Fruit fly (Drosophila melanogaster) whole organism, embryonic: Measurements from ENCODE around the gene CG6067.

Source experiments
- Atf3 ChIP-seq: fragments of 200-800 bp; sonication (Bioruptor generic); optimal IDR thresholded peaks from 3 replicates; lab custom pipeline; 2016; ENCODE audit warnings: missing biosample characterization, missing genetic modification characterization
- CG10543 ChIP-seq: fragments of 200-800 bp; sonication (Bioruptor generic); optimal IDR thresholded peaks from 3 replicates; lab custom pipeline; 2017; ENCODE audit warnings: missing biosample characterization, mild to moderate bottlenecking, missing genetic modification characterization, moderate library complexity
- CG11504 ChIP-seq: fragments of 200-800 bp; sonication (Bioruptor generic); optimal IDR thresholded peaks from 3 replicates; lab custom pipeline; 2019; ENCODE audit warnings: missing biosample characterization, mild to moderate bottlenecking, missing genetic modification characterization, moderate library complexity
- CG14441 ChIP-seq: fragments of 200-800 bp; sonication (Bioruptor generic); IDR thresholded peaks from 2 replicates; pipeline ENCODE4 v1.3.6; 2022; ENCODE audit warnings: missing biosample characterization, missing genetic modification characterization
- CG15011 ChIP-seq: fragments of 200-800 bp; sonication (Bioruptor generic); optimal IDR thresholded peaks from 3 replicates; lab custom pipeline; 2018; ENCODE audit warnings: missing biosample characterization, mild to moderate bottlenecking, missing genetic modification characterization
- CG15696 ChIP-seq: fragments of 200-800 bp; sonication (Bioruptor generic); optimal IDR thresholded peaks from 2 replicates; lab custom pipeline; 2019; ENCODE audit warnings: missing biosample characterization, mild to moderate bottlenecking, missing genetic modification characterization, moderate library complexity
- CG17568 ChIP-seq: fragments of 200-800 bp; sonication (Bioruptor generic); optimal IDR thresholded peaks from 2 replicates; lab custom pipeline; 2018; ENCODE audit warnings: missing biosample characterization, mild to moderate bottlenecking, missing genetic modification characterization, moderate library complexity
- CG18011 ChIP-seq: fragments of 200-800 bp; sonication (Bioruptor generic); optimal IDR thresholded peaks from 2 replicates; lab custom pipeline; 2017; ENCODE audit warnings: missing biosample characterization, missing genetic modification characterization, mild to moderate bottlenecking, moderate library complexity, missing genotype
- CG18262 ChIP-seq: fragments of 200-800 bp; optimal IDR thresholded peaks from 3 replicates; lab custom pipeline; 2019; ENCODE audit warnings: missing biosample characterization, mild to moderate bottlenecking, missing genetic modification characterization, moderate library complexity
- CG2120 ChIP-seq: fragments of 200-800 bp; sonication (Bioruptor generic); optimal IDR thresholded peaks from 3 replicates; lab custom pipeline; 2016; ENCODE audit warnings: missing biosample characterization, missing genetic modification characterization
- CG2202 ChIP-seq: fragments of 200-800 bp; sonication (Bioruptor generic); optimal IDR thresholded peaks from 2 replicates; lab custom pipeline; 2018; ENCODE audit warnings: missing biosample characterization, mild to moderate bottlenecking, missing genetic modification characterization
- CG2678 ChIP-seq: fragments of 200-800 bp; sonication (Bioruptor generic); optimal IDR thresholded peaks from 3 replicates; lab custom pipeline; 2019; ENCODE audit warnings: missing biosample characterization, mild to moderate bottlenecking, missing genetic modification characterization, moderate library complexity
- CG31441 ChIP-seq: fragments of 200-800 bp; sonication (Bioruptor generic); IDR thresholded peaks from 2 replicates; pipeline ENCODE4 v1.3.6; 2022; ENCODE audit warnings: missing biosample characterization, missing genetic modification characterization
- CG32772 ChIP-seq: fragments of 200-800 bp; sonication (Bioruptor generic); IDR thresholded peaks from 2 replicates; pipeline ENCODE4 v1.3.6; 2022; ENCODE audit warnings: missing biosample characterization, missing genetic modification characterization
- CG34376 ChIP-seq: fragments of 200-800 bp; sonication (Bioruptor generic); optimal IDR thresholded peaks from 2 replicates; lab custom pipeline; 2018; ENCODE audit warnings: missing biosample characterization, mild to moderate bottlenecking, missing genetic modification characterization
- CG4282 ChIP-seq: fragments of 200-800 bp; sonication (Bioruptor generic); optimal IDR thresholded peaks from 2 replicates; lab custom pipeline; 2016; ENCODE audit warnings: missing biosample characterization, missing genetic modification characterization
- CG6854 ChIP-seq: fragments of 200-800 bp; sonication (Bioruptor generic); optimal IDR thresholded peaks from 3 replicates; lab custom pipeline; 2017; ENCODE audit warnings: missing biosample characterization, mild to moderate bottlenecking, missing genetic modification characterization
- CG8388 ChIP-seq: fragments of 200-800 bp; sonication (Bioruptor generic); optimal IDR thresholded peaks from 2 replicates; lab custom pipeline; 2019; ENCODE audit warnings: missing biosample characterization, mild to moderate bottlenecking, missing genetic modification characterization, moderate library complexity
- CG8765 ChIP-seq: fragments of 200-800 bp; sonication (Bioruptor generic); IDR thresholded peaks from 2 replicates; pipeline ENCODE4 v1.3.6; 2022; ENCODE audit warnings: missing biosample characterization, missing genetic modification characterization
- CG9876 ChIP-seq: fragments of 200-800 bp; sonication (Bioruptor generic); optimal IDR thresholded peaks from 2 replicates; lab custom pipeline; 2016; ENCODE audit warnings: missing biosample characterization, missing genetic modification characterization
- Chrac-16 ChIP-seq: fragments of 200-800 bp; sonication (Bioruptor generic); optimal IDR thresholded peaks from 3 replicates; lab custom pipeline; 2016; ENCODE audit warnings: missing biosample characterization, missing genetic modification characterization
- CrebB ChIP-seq: fragments of 200-800 bp; sonication (Bioruptor generic); optimal IDR thresholded peaks from 3 replicates; lab custom pipeline; 2018; ENCODE audit warnings: missing biosample characterization, mild to moderate bottlenecking, missing genetic modification characterization
- D19B ChIP-seq: fragments of 200-800 bp; sonication (Bioruptor generic); optimal IDR thresholded peaks from 2 replicates; lab custom pipeline; 2017; ENCODE audit warnings: missing biosample characterization, mild to moderate bottlenecking, missing genetic modification characterization
- Dad ChIP-seq: fragments of 200-800 bp; sonication (Bioruptor generic); optimal IDR thresholded peaks from 3 replicates; lab custom pipeline; 2016; ENCODE audit warnings: missing biosample characterization, missing genetic modification characterization
- Dp ChIP-seq: fragments of 200-800 bp; sonication (Bioruptor generic); optimal IDR thresholded peaks from 2 replicates; lab custom pipeline; 2018; ENCODE audit warnings: missing biosample characterization, mild to moderate bottlenecking, missing genetic modification characterization, moderate library complexity
- Drgx ChIP-seq: fragments of 200-800 bp; sonication (Bioruptor generic); IDR thresholded peaks from 2 replicates; pipeline ENCODE4 v1.3.6; 2022; ENCODE audit warnings: missing biosample characterization, missing genetic modification characterization
- ERR ChIP-seq: fragments of 200-800 bp; sonication (Bioruptor generic); optimal IDR thresholded peaks from 2 replicates; lab custom pipeline; 2016; ENCODE audit warnings: missing biosample characterization, missing genetic modification characterization
- HLH3B ChIP-seq: fragments of 200-800 bp; sonication (Bioruptor generic); IDR thresholded peaks from 2 replicates; pipeline ENCODE4 v1.3.6; 2022; ENCODE audit warnings: missing biosample characterization, missing genetic modification characterization
- Kr ChIP-seq: fragments of 200-800 bp; sonication (Bioruptor generic); optimal IDR thresholded peaks from 2 replicates; lab custom pipeline; 2017; ENCODE audit warnings: missing biosample characterization, mild to moderate bottlenecking, missing genetic modification characterization
- Myb ChIP-seq: fragments of 200-800 bp; sonication (Bioruptor generic); optimal IDR thresholded peaks from 2 replicates; lab custom pipeline; 2016; ENCODE audit warnings: missing biosample characterization, missing genetic modification characterization
- NfI ChIP-seq: fragments of 200-800 bp; sonication (Bioruptor generic); optimal IDR thresholded peaks from 3 replicates; lab custom pipeline; 2018; ENCODE audit warnings: missing biosample characterization, mild to moderate bottlenecking, missing genetic modification characterization, moderate library complexity
- Oaz ChIP-seq: fragments of 200-800 bp; sonication (Bioruptor generic); IDR thresholded peaks from 2 replicates; pipeline ENCODE4 v1.3.6; 2022; ENCODE audit warnings: missing biosample characterization, missing genetic modification characterization
- Ptx1 ChIP-seq: fragments of 200-800 bp; sonication (Bioruptor generic); IDR thresholded peaks from 2 replicates; pipeline ENCODE4 v1.3.6; 2022; ENCODE audit warnings: missing biosample characterization, missing genetic modification characterization
- Tbp ChIP-seq: fragments of >200 bp; optimal IDR thresholded peaks from 2 replicates; lab custom pipeline; 2018; ENCODE audit warnings: missing biosample characterization, missing genetic modification characterization
- ato ChIP-seq: fragments of 200-800 bp; sonication (Bioruptor generic); IDR thresholded peaks from 2 replicates; pipeline ENCODE4 v1.3.6; 2022; ENCODE audit warnings: missing biosample characterization, missing genetic modification characterization; ENCODE audit not compliant: partially characterized antibody
- cad ChIP-seq: fragments of >200 bp; optimal IDR thresholded peaks from 2 replicates; lab custom pipeline; 2017; ENCODE audit warnings: missing biosample characterization, missing genetic modification characterization
- disco-r ChIP-seq: fragments of 200-800 bp; sonication (Bioruptor generic); optimal IDR thresholded peaks from 2 replicates; lab custom pipeline; 2016; ENCODE audit warnings: missing biosample characterization, missing genetic modification characterization
- en ChIP-seq: fragments of 200-800 bp; sonication (Bioruptor generic); optimal IDR thresholded peaks from 2 replicates; lab custom pipeline; 2016; ENCODE audit warnings: missing biosample characterization, missing genetic modification characterization
- esg ChIP-seq: fragments of 200-800 bp; sonication (Bioruptor generic); conservative IDR thresholded peaks from 2 replicates; pipeline ENCODE4 v1.3.6; 2022; ENCODE audit warnings: missing biosample characterization, missing genetic modification characterization
- fd64A ChIP-seq: fragments of 200-800 bp; sonication (Bioruptor generic); optimal IDR thresholded peaks from 3 replicates; lab custom pipeline; 2018; ENCODE audit warnings: missing biosample characterization, mild to moderate bottlenecking, missing genetic modification characterization
- hth ChIP-seq: fragments of >200 bp; optimal IDR thresholded peaks from 2 replicates; lab custom pipeline; 2017; ENCODE audit warnings: inconsistent platforms
- jing ChIP-seq: fragments of 200-800 bp; sonication (Bioruptor generic); optimal IDR thresholded peaks from 2 replicates; lab custom pipeline; 2018; ENCODE audit warnings: missing biosample characterization, mild to moderate bottlenecking, missing genetic modification characterization
- lilli ChIP-seq: fragments of 200-800 bp; sonication (Bioruptor generic); optimal IDR thresholded peaks from 3 replicates; lab custom pipeline; 2016; ENCODE audit warnings: missing biosample characterization, missing genetic modification characterization
- nom ChIP-seq: fragments of 200-800 bp; sonication (Bioruptor generic); optimal IDR thresholded peaks from 2 replicates; lab custom pipeline; 2017; ENCODE audit warnings: missing biosample characterization, missing genetic modification characterization, mild to moderate bottlenecking, moderate library complexity, missing genetic modification reagents
- org-1 ChIP-seq: fragments of 200-800 bp; sonication (Bioruptor generic); optimal IDR thresholded peaks from 2 replicates; lab custom pipeline; 2017; ENCODE audit warnings: missing biosample characterization, missing genetic modification characterization
- prd ChIP-seq, 3 experiments: fragments of >200 bp in 2 of 3; fragments of 200-800 bp in 1 of 3; sonication (Bioruptor generic) in 1 of 3; optimal IDR thresholded peaks in 2 of 3; IDR thresholded peaks in 1 of 3; 2 replicates in 2 of 3; 3 replicates in 1 of 3; pipeline versions ENCODE4 v1.3.6 to Lab custom; 2017 to 2022; ENCODE audit warnings: missing biosample characterization in 1 of 3, missing genetic modification characterization in 1 of 3
- run ChIP-seq: fragments of 200-800 bp; sonication (Bioruptor generic); optimal IDR thresholded peaks from 3 replicates; lab custom pipeline; 2018; ENCODE audit warnings: missing biosample characterization, mild to moderate bottlenecking, missing genetic modification characterization
- sens ChIP-seq: fragments of 200-800 bp; sonication (Bioruptor generic); peaks from one replicate; lab custom pipeline; 2016; ENCODE audit warnings: missing biosample characterization, missing genetic modification characterization
- sima ChIP-seq: fragments of 200-800 bp; sonication (Bioruptor generic); optimal IDR thresholded peaks from 2 replicates; lab custom pipeline; 2016; ENCODE audit warnings: missing biosample characterization, missing genetic modification characterization
- so ChIP-seq: fragments of 200-800 bp; sonication (Bioruptor generic); IDR thresholded peaks from 3 replicates; pipeline ENCODE4 v1.3.6; 2022; ENCODE audit warnings: missing biosample characterization, missing genetic modification characterization
- stwl ChIP-seq: fragments of 200-800 bp; sonication (Bioruptor generic); optimal IDR thresholded peaks from 3 replicates; lab custom pipeline; 2018; ENCODE audit warnings: missing biosample characterization, mild to moderate bottlenecking, missing genetic modification characterization, moderate library complexity
- tio ChIP-seq: fragments of 200-800 bp; sonication (Bioruptor generic); optimal IDR thresholded peaks from 2 replicates; lab custom pipeline; 2017; ENCODE audit warnings: missing biosample characterization, missing genetic modification characterization, inconsistent platforms

CG6067 gene

dm6 chrX:5907916-5908315 lies 47.5 kb upstream of the CG6067 start, which contains the start of gene CG12236 (continued):
- no peak for TF ChIP-seq fd64A (GFP tag; lab: Kevin White, UChicago)
- peak; percentile 97 for TF ChIP-seq Dp (GFP tag; lab: Kevin White, UChicago)
- no peak for TF ChIP-seq CG32772 (GFP tag; lab: Robert Waterston, UW)
- TF ChIP-seq CG18011 (GFP tag; lab: Kevin White, UChicago): no peak
- peak; percentile 55 for TF ChIP-seq CG9876 (GFP tag; lab: Kevin White, UChicago)
- peak; percentile 20 for TF ChIP-seq ERR (GFP tag; lab: Kevin White, UChicago)
- no peak for TF ChIP-seq sima (GFP tag; lab: Kevin White, UChicago)
- TF ChIP-seq Dad: no peak
- no peak for TF ChIP-seq tio (GFP tag; lab: Kevin White, UChicago)
- TF ChIP-seq CrebB (tag; lab: Kevin White, UChicago): peak; percentile 62
- TF ChIP-seq lilli (GFP tag; lab: Kevin White, UChicago): peak; percentile 49
- no peak for TF ChIP-seq ato (GFP tag; lab: Robert Waterston, UW)
- TF ChIP-seq CG11504 (tag; lab: Kevin White, UChicago): peak; percentile 79
- no peak for TF ChIP-seq jing (GFP tag; lab: Kevin White, UChicago)
- TF ChIP-seq CG2202 (tag; lab: Kevin White, UChicago): no peak
- TF ChIP-seq org-1 (GFP tag; lab: Kevin White, UChicago): no peak
- TF ChIP-seq prd (optimal IDR thresholded peaks at IDR 0.05; lab: Kevin White, UChicago): no peak
- TF ChIP-seq prd (GFP tag; IDR thresholded peaks at IDR 0.05; lab: Robert Waterston, UW): peak; percentile 23; the same call in 1 of the 3 replicates
- no peak for TF ChIP-seq CG8388
- peak; percentile 13 for TF ChIP-seq Chrac-16 (GFP tag; lab: Kevin White, UChicago)
- TF ChIP-seq Kr (GFP tag; lab: Kevin White, UChicago): no peak
- TF ChIP-seq Tbp (GFP tag; lab: Kevin White, UChicago): no peak
- TF ChIP-seq CG4282 (GFP tag; lab: Kevin White, UChicago): peak; percentile 51
- TF ChIP-seq nom (GFP tag; lab: Kevin White, UChicago): peak; percentile 44
- TF ChIP-seq Drgx (GFP tag; lab: Robert Waterston, UW): no peak
- no peak for TF ChIP-seq D19B (GFP tag; lab: Kevin White, UChicago)
- no peak for TF ChIP-seq en (GFP tag; lab: Kevin White, UChicago)
- TF ChIP-seq sens: peak; percentile 85
- TF ChIP-seq CG18262 (tag; lab: Kevin White, UChicago): peak; percentile 22
- peak; percentile 36 for TF ChIP-seq CG2120 (GFP tag; lab: Kevin White, UChicago)
- peak; percentile 15; the same call in 1 of the 2 replicates for TF ChIP-seq HLH3B
- no peak for TF ChIP-seq Atf3 (GFP tag; lab: Kevin White, UChicago)
- peak; percentile 48 for TF ChIP-seq CG10543 (GFP tag; lab: Kevin White, UChicago)
- peak; percentile 15; the same call in 1 of the 3 replicates for TF ChIP-seq so
- TF ChIP-seq hth (lab: Kevin White, UChicago): no peak
- no peak for TF ChIP-seq CG2678
- TF ChIP-seq esg (GFP tag; lab: Robert Waterston, UW): no peak
- TF ChIP-seq CG6854: no peak
- TF ChIP-seq CG14441 (GFP tag; lab: Robert Waterston, UW): peak; percentile 47
- TF ChIP-seq cad: no peak
- no peak for TF ChIP-seq Oaz (GFP tag; lab: Robert Waterston, UW)
- no peak for TF ChIP-seq CG17568 (GFP tag; lab: Kevin White, UChicago)
- TF ChIP-seq disco-r: peak; percentile 2
- no peak; the same call in 1 of the 2 replicates for TF ChIP-seq CG31441
- TF ChIP-seq Myb: peak; percentile 90
- no peak for TF ChIP-seq CG15011 (GFP tag; lab: Kevin White, UChicago)
- TF ChIP-seq Ptx1 (GFP tag; lab: Robert Waterston, UW): peak; percentile 54
- TF ChIP-seq CG34376 (GFP tag; lab: Kevin White, UChicago): peak; percentile 50
- TF ChIP-seq CG15696 (tag; lab: Kevin White, UChicago): peak; percentile 47
- TF ChIP-seq NfI: peak; percentile 65
- TF ChIP-seq CG8765 (GFP tag; lab: Robert Waterston, UW): no peak
- TF ChIP-seq run: no peak
- peak; percentile 72 for TF ChIP-seq stwl
